Worm (Caenorhabditis elegans): ENCODE data around the gene T12G3.11.

T12G3.11 gene

DNA sequence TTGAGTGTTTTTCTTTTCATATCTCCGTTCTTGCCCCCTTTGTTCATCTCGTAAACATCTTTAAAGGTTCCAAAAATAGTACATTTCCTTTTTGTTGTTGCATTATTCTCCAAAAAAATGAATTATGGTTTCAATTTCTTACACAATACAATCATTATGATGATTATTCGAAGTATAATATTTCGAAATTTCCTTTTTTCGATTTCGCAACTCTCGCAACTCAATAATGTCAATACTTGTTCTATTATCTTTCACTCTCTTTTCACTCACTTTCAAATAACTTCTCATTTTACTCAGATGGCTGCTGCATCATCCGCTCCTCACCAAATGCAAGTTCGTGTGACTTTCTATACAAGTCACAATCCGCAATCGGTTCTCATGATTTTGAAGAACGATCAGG is 4.4 kb upstream of the T12G3.11 start, which contains the start of gene sqst-1:
sqst-1 (plus strand) TSS at position 298 of the 400 bp plus-strand sequence.
- TF ChIP-seq F49E8.2 (tag; optimal IDR thresholded peaks at IDR 0.05; ENCODE audit: insufficient read depth) (no peak), dox-1 (GFP tag; IDR thresholded peaks at IDR 0.05) (0 out of 2 replicates have a peak, but pooled peaks have one; percentile 9), F23B12.7 (tag; optimal IDR thresholded peaks at IDR 0.05; ENCODE audit: insufficient read depth) (no peak), zfh-2 (GFP tag; conservative IDR thresholded peaks at IDR 0.05) (no peak), T07F8.4 (tag; optimal IDR thresholded peaks at IDR 0.05) (no peak), unc-62 (GFP tag; optimal IDR thresholded peaks at IDR 0.05) (no peak), lin-40 (tag; optimal IDR thresholded peaks at IDR 0.05) (no peak), egrh-3 (GFP tag; IDR thresholded peaks at IDR 0.05) (no peak), D2030.7 (GFP tag; IDR thresholded peaks at IDR 0.05) (no peak), ZK185.1 (tag; optimal IDR thresholded peaks at IDR 0.05; ENCODE audit: poor library complexity, severe bottlenecking) (no peak), ccch-3 (GFP tag; optimal IDR thresholded peaks at IDR 0.05) (peak; percentile 10), hlh-26 (GFP tag; conservative IDR thresholded peaks at IDR 0.05) (no peak), nhr-120 (GFP tag; IDR thresholded peaks at IDR 0.05) (no peak), ztf-28 (GFP tag; IDR thresholded peaks at IDR 0.05) (no peak), cebp-2 (GFP tag; IDR thresholded peaks at IDR 0.05) (no peak), ets-4 (GFP tag; optimal IDR thresholded peaks at IDR 0.05) (no peak), ztf-25 (GFP tag; IDR thresholded peaks at IDR 0.05) (no peak), Y56A3A.18 (GFP tag; IDR thresholded peaks at IDR 0.05) (no peak), ztf-3 (GFP tag; optimal IDR thresholded peaks at IDR 0.05) (no peak), lin-35 (GFP tag; optimal IDR thresholded peaks at IDR 0.05) (no peak), cebp-1 (GFP tag; IDR thresholded peaks at IDR 0.05) (peak; percentile 87), cebp-1 (tag; optimal IDR thresholded peaks at IDR 0.05) (peak; percentile 98), attf-5 (GFP tag; optimal IDR thresholded peaks at IDR 0.05) (no peak), nhr-179 (tag; optimal IDR thresholded peaks at IDR 0.05) (no peak), F37B4.10 (GFP tag; IDR thresholded peaks at IDR 0.05) (no peak), Y53G8AR.9 (GFP tag; conservative IDR thresholded peaks at IDR 0.05) (no peak)

DNA sequence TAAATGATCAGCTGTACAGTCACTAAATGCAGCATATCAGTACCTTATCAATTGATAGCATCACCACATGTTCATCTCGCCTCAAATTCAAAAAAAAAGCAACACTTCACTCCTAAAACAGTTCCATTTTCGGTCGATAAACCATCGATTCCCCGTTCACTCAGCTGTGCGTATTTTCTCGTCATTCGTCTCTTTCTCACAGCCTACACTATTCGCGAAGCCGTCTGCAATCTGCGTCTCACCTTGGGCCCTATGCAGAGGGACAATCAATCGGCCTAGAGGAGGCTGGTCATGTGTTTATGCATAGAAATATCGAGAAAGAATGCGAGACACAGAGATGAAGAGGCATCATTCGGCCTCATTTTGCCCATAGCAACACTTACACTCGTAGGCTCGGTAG is 2.8 kb upstream of the T12G3.11 start:
- TF ChIP-seq attf-5 (GFP tag; optimal IDR thresholded peaks at IDR 0.05) (peak; percentile 97), K11D2.4 (GFP tag; IDR thresholded peaks at IDR 0.05) (peak; percentile 77), zfh-2 (GFP tag; conservative IDR thresholded peaks at IDR 0.05) (peak; percentile 82), tbp1 (GFP tag; optimal IDR thresholded peaks at IDR 0.05) (peak; percentile 62), F39B2.1 (GFP tag; IDR thresholded peaks at IDR 0.05) (no peak), lin-40 (tag; optimal IDR thresholded peaks at IDR 0.05) (peak; percentile 91), athp-1 (tag; optimal IDR thresholded peaks at IDR 0.05) (peak; percentile 84), dpff-1 (tag; optimal IDR thresholded peaks at IDR 0.05) (no peak), atf-7 (tag; optimal IDR thresholded peaks at IDR 0.05) (peak; percentile 98), lin-26 (GFP tag; IDR thresholded peaks at IDR 0.05) (no peak), ceh-27 (GFP tag; optimal IDR thresholded peaks at IDR 0.05) (peak; percentile 90), Y95B8A.8 (GFP tag; IDR thresholded peaks at IDR 0.05) (peak; percentile 48; the same call in 1 of the 2 replicates), pbrm-1 (GFP tag; IDR thresholded peaks at IDR 0.05) (peak; percentile 59), B0035.1 (tag; optimal IDR thresholded peaks at IDR 0.05) (peak; percentile 64), ZK185.1 (tag; optimal IDR thresholded peaks at IDR 0.05; ENCODE audit: poor library complexity, severe bottlenecking) (peak; percentile 63), C17E4.6 (GFP tag; IDR thresholded peaks at IDR 0.05) (peak; percentile 44; the same call in 1 of the 2 replicates), hsf-1 (GFP tag; IDR thresholded peaks at IDR 0.05) (peak; percentile 92), dox-1 (GFP tag; IDR thresholded peaks at IDR 0.05) (peak; percentile 86), rpc-1 (optimal IDR thresholded peaks at IDR 0.05) (no peak), rpc-1 (tag; optimal IDR thresholded peaks at IDR 0.05) (no peak), F55B11.4 (tag; optimal IDR thresholded peaks at IDR 0.05; ENCODE audit: borderline replicate concordance, insufficient read depth) (no peak), nfyb-1 (GFP tag; IDR thresholded peaks at IDR 0.05) (peak; percentile 76), nhr-27 (tag; optimal IDR thresholded peaks at IDR 0.05) (no peak), B0261.1 (tag; optimal IDR thresholded peaks at IDR 0.05) (no peak), F22D6.2 (tag; optimal IDR thresholded peaks at IDR 0.05) (peak; percentile 71), fkh-3 (tag; optimal IDR thresholded peaks at IDR 0.05) (peak; percentile 52), gei-17 (GFP tag; optimal IDR thresholded peaks at IDR 0.05) (peak; percentile 74), C06A6.2 (GFP tag; conservative IDR thresholded peaks at IDR 0.05) (0 out of 2 replicates have a peak, but pooled peaks have one; percentile 64)

Measured in whole organism, young adult.